Fruit fly (Drosophila melanogaster): Measurements from ENCODE around the gene CG31106.

DNA sequence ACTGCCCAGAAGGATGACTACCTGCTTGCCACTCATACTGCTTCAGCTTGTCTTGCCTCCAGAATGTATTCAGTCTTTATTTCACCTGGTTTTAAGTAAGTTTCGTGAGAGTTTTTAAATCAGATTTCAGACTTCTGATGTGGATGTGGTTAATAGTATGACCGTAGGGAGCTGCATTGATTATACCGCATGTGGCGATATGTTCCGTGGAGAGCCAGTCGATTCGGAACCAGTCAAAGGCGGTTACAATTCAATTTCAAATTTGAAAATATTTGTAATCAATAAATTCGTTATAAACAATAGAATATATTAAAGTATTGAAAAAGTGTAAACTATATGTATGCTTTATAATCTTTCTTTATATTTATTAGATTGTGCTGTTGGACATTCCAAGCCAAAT is 19.3 kb downstream of the CG31106 start, which contains the start of gene Sil1:
- TF ChIP-seq EcR (GFP tag; optimal IDR thresholded peaks at IDR 0.05) (no peak), CG10348 (GFP tag; IDR thresholded peaks at IDR 0.05) (no peak)

Measured in whole organism, pupa.